Worm (Caenorhabditis elegans): ENCODE measurements around the gene M163.22.

M163.22 gene

ce11 chrX:14478743-14479428 lies 13.2 kb downstream of the M163.22 start, which contains the start of gene M163.11 (continued):
- TF ChIP-seq ztf-18 (tag; optimal IDR thresholded peaks at IDR 0.05) (peak; percentile 75), dpff-1 (tag; optimal IDR thresholded peaks at IDR 0.05) (no peak), madf-6 (GFP tag; IDR thresholded peaks at IDR 0.05) (peak; percentile 44; the same call in 1 of the 2 replicates), hrde-1 (tag; optimal IDR thresholded peaks at IDR 0.05; ENCODE audit: borderline replicate concordance) (no peak)

- TF ChIP-seq lin-40 (tag; optimal IDR thresholded peaks at IDR 0.05): peak; percentile 84
- no peak for TF ChIP-seq lsy-27 (tag; optimal IDR thresholded peaks at IDR 0.05; ENCODE audit: borderline replicate concordance, insufficient read depth)
- TF ChIP-seq pbrm-1 (GFP tag; IDR thresholded peaks at IDR 0.05): peak; percentile 76
- peak in 1 of 2 experiments; percentile 11 for TF ChIP-seq let-607 (tag; optimal IDR thresholded peaks at IDR 0.05)
- TF ChIP-seq mcd-1 (GFP tag; IDR thresholded peaks at IDR 0.05): peak; percentile 69
- no peak for TF ChIP-seq Y67H2A.10 (GFP tag; conservative IDR thresholded peaks at IDR 0.05)
- TF ChIP-seq cebp-1 (GFP tag; IDR thresholded peaks at IDR 0.05): peak; percentile 19; the same call in 1 of the 2 replicates
- TF ChIP-seq cebp-1 (tag; optimal IDR thresholded peaks at IDR 0.05): peak; percentile 78
- TF ChIP-seq B0261.1 (tag; optimal IDR thresholded peaks at IDR 0.05): peak; percentile 32
- no peak for TF ChIP-seq F39B2.1 (GFP tag; IDR thresholded peaks at IDR 0.05)
- peak; percentile 70 for TF ChIP-seq nhr-80 (tag; optimal IDR thresholded peaks at IDR 0.05)
- no peak for TF ChIP-seq atf-7 (tag; optimal IDR thresholded peaks at IDR 0.05)
- TF ChIP-seq efl-1 (GFP tag; optimal IDR thresholded peaks at IDR 0.05): peak; percentile 20
- TF ChIP-seq ztf-18 (tag; optimal IDR thresholded peaks at IDR 0.05): peak; percentile 94
- TF ChIP-seq lin-35 (GFP tag; optimal IDR thresholded peaks at IDR 0.05): peak in 1 of 3 experiments; percentile 71
- no peak for TF ChIP-seq egl-18 (GFP tag; IDR thresholded peaks at IDR 0.05)
- 0 out of 2 replicates have a peak, but pooled peaks have one; percentile 50 for TF ChIP-seq nfyb-1 (GFP tag; IDR thresholded peaks at IDR 0.05)
- no peak for TF ChIP-seq somi-1 (GFP tag; optimal IDR thresholded peaks at IDR 0.05)
- 0 out of 2 replicates have a peak, but pooled peaks have one; percentile 33 for TF ChIP-seq C06A6.2 (GFP tag; conservative IDR thresholded peaks at IDR 0.05)
- TF ChIP-seq lin-54 (GFP tag; optimal IDR thresholded peaks at IDR 0.05): peak; percentile 37
- no peak for TF ChIP-seq snpc-4 (GFP tag; optimal IDR thresholded peaks at IDR 0.05)
- peak; percentile 67 to 92 (median 89) for TF ChIP-seq snpc-4 (tag; optimal IDR thresholded peaks at IDR 0.05)
- peak; percentile 39 for TF ChIP-seq ztf-26 (tag; optimal IDR thresholded peaks at IDR 0.05)
- peak; percentile 70 for TF ChIP-seq ceh-27 (GFP tag; optimal IDR thresholded peaks at IDR 0.05)
- TF ChIP-seq madf-3 (GFP tag; IDR thresholded peaks at IDR 0.05): 0 out of 2 replicates have a peak, but pooled peaks have one; percentile 20
- 0 out of 2 replicates have a peak, but pooled peaks have one; percentile 32 for TF ChIP-seq rcor-1 (GFP tag; IDR thresholded peaks at IDR 0.05)
- TF ChIP-seq pha-4 (tag; optimal IDR thresholded peaks at IDR 0.05): no peak
- TF ChIP-seq tbp1 (GFP tag; optimal IDR thresholded peaks at IDR 0.05): peak; percentile 63
- TF ChIP-seq F22D6.2 (tag; optimal IDR thresholded peaks at IDR 0.05): no peak
- peak; percentile 2 for TF ChIP-seq snpc-3.4 (tag; optimal IDR thresholded peaks at IDR 0.05)
- peak; percentile 74 for TF ChIP-seq dox-1 (GFP tag; IDR thresholded peaks at IDR 0.05)
- 0 out of 2 replicates have a peak, but pooled peaks have one; percentile 11 for TF ChIP-seq ceh-100 (GFP tag; IDR thresholded peaks at IDR 0.05)
- TF ChIP-seq hmg-20 (GFP tag; IDR thresholded peaks at IDR 0.05): peak; percentile 72
- TF ChIP-seq ZK185.1 (tag; optimal IDR thresholded peaks at IDR 0.05; ENCODE audit: poor library complexity, severe bottlenecking): peak; percentile 65
- no peak for TF ChIP-seq F52B5.7 (tag; optimal IDR thresholded peaks at IDR 0.05)
- TF ChIP-seq gei-17 (GFP tag; optimal IDR thresholded peaks at IDR 0.05): peak; percentile 35
- TF ChIP-seq akir-1 (GFP tag; optimal IDR thresholded peaks at IDR 0.05): no peak
- no peak for TF ChIP-seq dpl-1 (GFP tag; optimal IDR thresholded peaks at IDR 0.05)
- TF ChIP-seq zfh-2 (GFP tag; conservative IDR thresholded peaks at IDR 0.05): peak; percentile 77
- TF ChIP-seq K11D2.4 (GFP tag; IDR thresholded peaks at IDR 0.05): 0 out of 2 replicates have a peak, but pooled peaks have one; percentile 19
- no peak for TF ChIP-seq hsf-1 (GFP tag; IDR thresholded peaks at IDR 0.05)
- TF ChIP-seq nhr-27 (tag; optimal IDR thresholded peaks at IDR 0.05): no peak
Measured at ce11 chrX:14480248-14480647, 14.6 kb downstream of the M163.22 start, which contains the start of gene gfi-3. gfi-3 (plus strand) TSS chrX:14480572.

Data from whole organism, young adult.